Fruit fly (Drosophila melanogaster): ENCODE results near the gene CG7600.

CG7600 gene

DNA sequence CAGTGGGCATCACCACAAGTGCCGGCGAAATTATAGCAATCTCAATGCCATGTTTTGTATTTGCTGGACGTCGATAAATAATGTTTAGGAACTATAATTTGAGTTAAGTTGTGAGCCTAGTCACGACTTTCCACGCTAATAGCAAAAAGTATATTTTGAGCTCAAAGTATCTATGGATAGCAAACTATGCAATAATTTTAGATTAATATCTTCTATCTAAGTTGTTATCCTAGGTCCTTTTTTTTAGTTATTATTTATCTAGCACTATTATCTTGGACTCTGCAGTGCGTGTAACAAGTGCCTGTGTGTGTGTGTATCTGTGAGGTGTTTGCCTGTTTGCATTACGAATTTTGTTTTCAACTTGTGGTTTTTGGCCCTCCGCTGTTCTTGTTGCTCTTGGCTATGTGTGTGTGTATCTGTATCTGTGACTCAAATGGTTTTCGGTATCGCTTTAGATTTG lies 49.7 kb downstream of the CG7600 start (continued):
- TF ChIP-seq Dip3 (GFP tag; optimal IDR thresholded peaks at IDR 0.05) (peak; percentile 71), CG1647 (GFP tag; optimal IDR thresholded peaks at IDR 0.05) (peak; percentile 49), CG2129 (GFP tag; IDR thresholded peaks at IDR 0.05; ENCODE audit: partially characterized antibody) (no peak), yki (optimal IDR thresholded peaks at IDR 0.05) (no peak), Bdp1 (GFP tag; optimal IDR thresholded peaks at IDR 0.05) (peak; percentile 48), CG12391 (tag; optimal IDR thresholded peaks at IDR 0.05) (peak; percentile 81), ken (GFP tag; IDR thresholded peaks at IDR 0.05) (peak; percentile 44; the same call in 1 of the 3 replicates), Ssrp (tag; optimal IDR thresholded peaks at IDR 0.05) (peak; percentile 75), Dek (tag; optimal IDR thresholded peaks at IDR 0.05) (peak; percentile 78), Vsx1 (GFP tag; optimal IDR thresholded peaks at IDR 0.05) (peak; percentile 13), ash1 (GFP tag; optimal IDR thresholded peaks at IDR 0.05) (no peak), CG1603 (tag; optimal IDR thresholded peaks at IDR 0.05) (peak; percentile 23), CG2678 (tag; optimal IDR thresholded peaks at IDR 0.05) (peak; percentile 92), scrt (GFP tag; optimal IDR thresholded peaks at IDR 0.05) (peak; percentile 72), fu2 (GFP tag; optimal IDR thresholded peaks at IDR 0.05) (peak; percentile 74), CG30431 (GFP tag; optimal IDR thresholded peaks at IDR 0.05) (peak; percentile 72), CG7987 (GFP tag; optimal IDR thresholded peaks at IDR 0.05) (no peak), mam (GFP tag; optimal IDR thresholded peaks at IDR 0.05) (peak; percentile 81), CG11695 (GFP tag; IDR thresholded peaks at IDR 0.05) (peak; percentile 89), CG31441 (GFP tag; IDR thresholded peaks at IDR 0.05) (peak; percentile 49; the same call in 1 of the 2 replicates), CG14014 (GFP tag; IDR thresholded peaks at IDR 0.05) (peak; percentile 80), CG6683 (GFP tag; optimal IDR thresholded peaks at IDR 0.05) (peak; percentile 61), oc (tag; optimal IDR thresholded peaks at IDR 0.05) (peak; percentile 36), nerfin-1 (tag; optimal IDR thresholded peaks at IDR 0.05) (peak; percentile 25), repo (GFP tag; optimal IDR thresholded peaks at IDR 0.05) (peak; percentile 29), CG4617 (GFP tag; optimal IDR thresholded peaks at IDR 0.05; ENCODE audit: borderline replicate concordance) (peak; percentile 10), CG30403 (GFP tag; optimal IDR thresholded peaks at IDR 0.05) (peak; percentile 76), CG17385 (GFP tag; optimal IDR thresholded peaks at IDR 0.05) (peak; percentile 76), dati (GFP tag; IDR thresholded peaks at IDR 0.05) (0 out of 2 replicates have a peak, but pooled peaks have one; percentile 8), CG4707 (GFP tag; optimal IDR thresholded peaks at IDR 0.05) (peak; percentile 1), ara (GFP tag; IDR thresholded peaks at IDR 0.05) (peak; percentile 81), CoRest (tag; optimal IDR thresholded peaks at IDR 0.05) (peak; percentile 89), cas (GFP tag; IDR thresholded peaks at IDR 0.05) (0 out of 2 replicates have a peak, but pooled peaks have one; percentile 15), usp (GFP tag; optimal IDR thresholded peaks at IDR 0.05) (no peak), CG14050 (GFP tag; IDR thresholded peaks at IDR 0.05) (peak; percentile 70), CG3995 (GFP tag; optimal IDR thresholded peaks at IDR 0.05) (peak; percentile 30), CG3065 (GFP tag; optimal IDR thresholded peaks at IDR 0.05) (peak; percentile 23), sr (GFP tag; IDR thresholded peaks at IDR 0.05) (no peak), zfh1 (GFP tag; IDR thresholded peaks at IDR 0.05) (peak; percentile 76), cg (GFP tag; optimal IDR thresholded peaks at IDR 0.05) (peak; percentile 69), danr (GFP tag; IDR thresholded peaks at IDR 0.05) (peak; percentile 57), Side (GFP tag; optimal IDR thresholded peaks at IDR 0.05) (peak; percentile 73), CG3281 (GFP tag; optimal IDR thresholded peaks at IDR 0.05) (peak; percentile 72), CG7372 (GFP tag; IDR thresholded peaks at IDR 0.05) (peak; percentile 63), CG11398 (GFP tag; optimal IDR thresholded peaks at IDR 0.05) (peak; percentile 61), rib (GFP tag; IDR thresholded peaks at IDR 0.05) (peak; percentile 46; the same call in 1 of the 2 replicates), CG17359 (tag; optimal IDR thresholded peaks at IDR 0.05) (peak; percentile 69), Fer1 (GFP tag; optimal IDR thresholded peaks at IDR 0.05) (peak; percentile 73), Camta (GFP tag; optimal IDR thresholded peaks at IDR 0.05) (peak; percentile 70), CG9817 (tag; optimal IDR thresholded peaks at IDR 0.05) (peak; percentile 63), CG33557 (GFP tag; optimal IDR thresholded peaks at IDR 0.05) (peak; percentile 41)
